Fruit fly (Drosophila melanogaster): ENCODE results near the gene Cp15.

The Cp15 gene

dm6 chr3L:8718602-8719001 lies 9.7 kb upstream of the Cp15 start (continued):
- TF ChIP-seq Sry-δ (GFP tag; optimal IDR thresholded peaks at IDR 0.05) (peak; percentile 66), PHDP (tag; optimal IDR thresholded peaks at IDR 0.05) (peak; percentile 2), CG15269 (tag; optimal IDR thresholded peaks at IDR 0.05) (peak; percentile 20), nmo (GFP tag; optimal IDR thresholded peaks at IDR 0.05) (peak; percentile 18), stwl (tag; optimal IDR thresholded peaks at IDR 0.05) (peak; percentile 90)

- no peak for TF ChIP-seq Hr39 (optimal IDR thresholded peaks at IDR 0.05)
- TF ChIP-seq schlank (tag; optimal IDR thresholded peaks at IDR 0.05), result no peak
- TF ChIP-seq CG3163 (GFP tag; optimal IDR thresholded peaks at IDR 0.05), result no peak
- TF ChIP-seq crol (GFP tag; IDR thresholded peaks at IDR 0.05), result no peak
- no peak for TF ChIP-seq CG3995 (GFP tag; optimal IDR thresholded peaks at IDR 0.05)
- TF ChIP-seq Sry-δ (GFP tag; optimal IDR thresholded peaks at IDR 0.05), result peak; percentile 23
- no peak for TF ChIP-seq sima (GFP tag; optimal IDR thresholded peaks at IDR 0.05)
- no peak for TF ChIP-seq emc (GFP tag; optimal IDR thresholded peaks at IDR 0.05)
- peak; percentile 17 for TF ChIP-seq jumu (GFP tag; optimal IDR thresholded peaks at IDR 0.05)
- TF ChIP-seq CG31441 (GFP tag; IDR thresholded peaks at IDR 0.05), result no peak
- TF ChIP-seq CG2199 (GFP tag; IDR thresholded peaks at IDR 0.05), result no peak
- TF ChIP-seq insv (GFP tag; optimal IDR thresholded peaks at IDR 0.05), result no peak
- TF ChIP-seq CG15011 (GFP tag; optimal IDR thresholded peaks at IDR 0.05), result no peak
- TF ChIP-seq CG31388 (GFP tag; optimal IDR thresholded peaks at IDR 0.05), result no peak
- TF ChIP-seq her (GFP tag; optimal IDR thresholded peaks at IDR 0.05), result peak; percentile 47
- TF ChIP-seq esg (GFP tag; conservative IDR thresholded peaks at IDR 0.05), result no peak
- no peak for TF ChIP-seq Gsc (GFP tag; IDR thresholded peaks at IDR 0.05)
- no peak for TF ChIP-seq dati (GFP tag; IDR thresholded peaks at IDR 0.05)
- TF ChIP-seq br (optimal IDR thresholded peaks at IDR 0.05), result no peak
- TF ChIP-seq CG2120 (GFP tag; optimal IDR thresholded peaks at IDR 0.05), result peak; percentile 69
- peak; percentile 9 for TF ChIP-seq gfzf (GFP tag; optimal IDR thresholded peaks at IDR 0.05)
- TF ChIP-seq gsb (GFP tag; IDR thresholded peaks at IDR 0.05), result no peak
- TF ChIP-seq wek (GFP tag; optimal IDR thresholded peaks at IDR 0.05), result no peak
- TF ChIP-seq E2f2 (GFP tag; IDR thresholded peaks at IDR 0.05), result peak; percentile 95
- TF ChIP-seq Sry-β (GFP tag; optimal IDR thresholded peaks at IDR 0.05), result no peak
- TF ChIP-seq Trl (optimal IDR thresholded peaks at IDR 0.05), result no peak
- peak; percentile 45 for TF ChIP-seq Trl (GFP tag; optimal IDR thresholded peaks at IDR 0.05)
- no peak for TF ChIP-seq Ptx1 (GFP tag; IDR thresholded peaks at IDR 0.05)
- TF ChIP-seq CG33557 (GFP tag; optimal IDR thresholded peaks at IDR 0.05), result no peak
- TF ChIP-seq Dll (GFP tag; IDR thresholded peaks at IDR 0.05; ENCODE audit: partially characterized antibody), result no peak
- no peak for TF ChIP-seq CG8478 (optimal IDR thresholded peaks at IDR 0.05)
- TF ChIP-seq CG16815 (GFP tag; optimal IDR thresholded peaks at IDR 0.05), result no peak
- no peak for TF ChIP-seq CG3281 (GFP tag; optimal IDR thresholded peaks at IDR 0.05)
- peak; percentile 41 for TF ChIP-seq HmgD (GFP tag; optimal IDR thresholded peaks at IDR 0.05)
- no peak for TF ChIP-seq CG17829 (tag; optimal IDR thresholded peaks at IDR 0.05)
- no peak for TF ChIP-seq CG10321 (GFP tag; IDR thresholded peaks at IDR 0.05)
- no peak for TF ChIP-seq unpg (GFP tag; optimal IDR thresholded peaks at IDR 0.05)
- TF ChIP-seq bab2 (GFP tag; optimal IDR thresholded peaks at IDR 0.05), result no peak
- no peak for TF ChIP-seq CG16813 (GFP tag; IDR thresholded peaks at IDR 0.05; ENCODE audit: partially characterized antibody)
- TF ChIP-seq CG3407 (GFP tag; optimal IDR thresholded peaks at IDR 0.05), result no peak
- TF ChIP-seq CG17385 (GFP tag; optimal IDR thresholded peaks at IDR 0.05), result peak; percentile 30
- TF ChIP-seq tna (GFP tag; IDR thresholded peaks at IDR 0.05; ENCODE audit: partially characterized antibody), result no peak
- TF ChIP-seq Xbp1 (GFP tag; optimal IDR thresholded peaks at IDR 0.05), result peak; percentile 50
- no peak for TF ChIP-seq Hey (tag; optimal IDR thresholded peaks at IDR 0.05)
- TF ChIP-seq amos (GFP tag; IDR thresholded peaks at IDR 0.05; ENCODE audit: partially characterized antibody), result peak; percentile 7; the same call in 1 of the 2 replicates
- TF ChIP-seq CG9727 (GFP tag; optimal IDR thresholded peaks at IDR 0.05), result no peak
- TF ChIP-seq Sox102F (GFP tag; optimal IDR thresholded peaks at IDR 0.05), result no peak
Observed at dm6 chr3L:8719990-8720559, 8.2 kb upstream of the Cp15 start, which contains the start of gene SrpRbeta. Gene SrpRbeta (minus strand): TSS chr3L:8720225.

Data from whole organism, embryonic.